Fruit fly (Drosophila melanogaster) whole organism, embryonic: Measurements from ENCODE around the gene CG7120.

Experiments
- ATbp ChIP-seq: fragments of 200-800 bp; sonication (Bioruptor generic); optimal IDR thresholded peaks from 2 replicates; lab custom pipeline; 2017; ENCODE audit warnings: missing biosample characterization, mild to moderate bottlenecking, missing genetic modification characterization, missing genetic modification reagents
- Abd-B ChIP-seq: fragments of 200-800 bp; sonication (Bioruptor generic); optimal IDR thresholded peaks from 2 replicates; lab custom pipeline; 2018; ENCODE audit warnings: missing biosample characterization, mild to moderate bottlenecking, missing genetic modification characterization, moderate library complexity
- Atf6 ChIP-seq: fragments of 200-800 bp; sonication (Bioruptor generic); IDR thresholded peaks from 2 replicates; pipeline ENCODE4 v1.3.6; 2022; ENCODE audit warnings: missing biosample characterization, missing genetic modification characterization
- B-H1 ChIP-seq: fragments of 200-800 bp; sonication (Bioruptor generic); IDR thresholded peaks from 3 replicates; pipeline ENCODE4 v1.3.6; 2022; ENCODE audit warnings: missing biosample characterization, missing genetic modification characterization
- BEAF-32 ChIP-seq: fragments of 200-800 bp; sonication (Bioruptor generic); optimal IDR thresholded peaks from 3 replicates; lab custom pipeline; 2017; ENCODE audit warnings: missing biosample characterization, missing genetic modification characterization, mild to moderate bottlenecking, moderate library complexity, missing genetic modification reagents
- Blimp-1 ChIP-seq: fragments of 200-800 bp; sonication (Bioruptor generic); optimal IDR thresholded peaks from 3 replicates; lab custom pipeline; 2018; ENCODE audit warnings: missing biosample characterization, missing genetic modification characterization, mild to moderate bottlenecking, moderate library complexity, missing genetic modification reagents
- CG12391 ChIP-seq: fragments of 200-800 bp; sonication (Bioruptor generic); optimal IDR thresholded peaks from 3 replicates; lab custom pipeline; 2018; ENCODE audit warnings: missing biosample characterization, mild to moderate bottlenecking, missing genetic modification characterization, moderate library complexity
- CG13775 ChIP-seq: fragments of 200-800 bp; sonication (Bioruptor generic); optimal IDR thresholded peaks from 3 replicates; lab custom pipeline; 2017; ENCODE audit warnings: missing biosample characterization, mild to moderate bottlenecking, missing genetic modification characterization
- CG14710 ChIP-seq: fragments of 200-800 bp; sonication (Bioruptor generic); optimal IDR thresholded peaks from 3 replicates; lab custom pipeline; 2019; ENCODE audit warnings: missing biosample characterization, mild to moderate bottlenecking, missing genetic modification characterization, moderate library complexity
- CG16863 ChIP-seq: fragments of 200-800 bp; sonication (Bioruptor generic); optimal IDR thresholded peaks from 3 replicates; lab custom pipeline; 2016; ENCODE audit warnings: missing biosample characterization, missing genetic modification characterization
- CG17385 ChIP-seq: fragments of 200-800 bp; sonication (Bioruptor generic); optimal IDR thresholded peaks from 3 replicates; lab custom pipeline; 2018; ENCODE audit warnings: missing biosample characterization, mild to moderate bottlenecking, missing genetic modification characterization
- CG17829 ChIP-seq: fragments of 200-800 bp; optimal IDR thresholded peaks from 2 replicates; lab custom pipeline; 2019; ENCODE audit warnings: missing biosample characterization, mild to moderate bottlenecking, missing genetic modification characterization, moderate library complexity
- CG18476 ChIP-seq: fragments of 200-800 bp; sonication (Bioruptor generic); optimal IDR thresholded peaks from 2 replicates; lab custom pipeline; 2016; ENCODE audit warnings: missing biosample characterization, mild to moderate bottlenecking, missing genetic modification characterization
- CG2712 ChIP-seq: fragments of 200-800 bp; optimal IDR thresholded peaks from 3 replicates; lab custom pipeline; 2019; ENCODE audit warnings: missing biosample characterization, mild to moderate bottlenecking, missing genetic modification characterization, moderate library complexity
- CG30403 ChIP-seq: fragments of 200-800 bp; sonication (Bioruptor generic); optimal IDR thresholded peaks from 3 replicates; lab custom pipeline; 2016; ENCODE audit warnings: missing biosample characterization, missing genetic modification characterization
- CG33557 ChIP-seq: fragments of 200-800 bp; sonication (Bioruptor generic); optimal IDR thresholded peaks from 2 replicates; lab custom pipeline; 2019; ENCODE audit warnings: missing biosample characterization, mild to moderate bottlenecking, missing genetic modification characterization, moderate library complexity
- CG6689 ChIP-seq: fragments of 200-800 bp; sonication (Bioruptor generic); IDR thresholded peaks from 2 replicates; pipeline ENCODE4 v1.3.6; 2022; ENCODE audit warnings: missing biosample characterization, missing genetic modification characterization
- CG8388 ChIP-seq: fragments of 200-800 bp; sonication (Bioruptor generic); optimal IDR thresholded peaks from 2 replicates; lab custom pipeline; 2019; ENCODE audit warnings: missing biosample characterization, mild to moderate bottlenecking, missing genetic modification characterization, moderate library complexity
- CG9437 ChIP-seq: fragments of 200-800 bp; sonication (Bioruptor generic); optimal IDR thresholded peaks from 2 replicates; lab custom pipeline; 2018; ENCODE audit warnings: missing biosample characterization, mild to moderate bottlenecking, missing genetic modification characterization
- CoRest ChIP-seq: fragments of 200-800 bp; sonication (Bioruptor generic); optimal IDR thresholded peaks from 3 replicates; lab custom pipeline; 2018; ENCODE audit warnings: missing biosample characterization, mild to moderate bottlenecking, missing genetic modification characterization, moderate library complexity
- D ChIP-seq, 2 experiments: fragments of 200-800 bp in 1 of 2; fragments of >200 bp in 1 of 2; sonication (Bioruptor generic) in 1 of 2; optimal IDR thresholded peaks; 2 replicates in 1 of 2; 3 replicates in 1 of 2; lab custom pipeline; 2017; ENCODE audit warnings: mild to moderate bottlenecking in 1 of 2, missing biosample characterization in 1 of 2, missing genetic modification characterization in 1 of 2, missing genetic modification reagents in 1 of 2
- HHEX ChIP-seq: fragments of 200-800 bp; sonication (Bioruptor generic); optimal IDR thresholded peaks from 3 replicates; lab custom pipeline; 2017; ENCODE audit warnings: missing biosample characterization, mild to moderate bottlenecking, missing genetic modification characterization, missing genetic modification reagents
- HLH4C ChIP-seq: fragments of 200-800 bp; sonication (Bioruptor generic); IDR thresholded peaks from 3 replicates; pipeline ENCODE4 v1.3.6; 2022; ENCODE audit warnings: missing biosample characterization, missing genetic modification characterization; ENCODE audit not compliant: partially characterized antibody
- Hr78 ChIP-seq, 2 experiments: fragments of 200-800 bp in 1 of 2; fragments of >200 bp in 1 of 2; sonication (Bioruptor generic) in 1 of 2; optimal IDR thresholded peaks; 2 replicates each; lab custom pipeline; 2017 to 2019; ENCODE audit warnings: missing biosample characterization in 2 of 2, missing genetic modification characterization in 2 of 2, mild to moderate bottlenecking in 1 of 2, moderate library complexity in 1 of 2
- PHDP ChIP-seq: fragments of 200-800 bp; sonication (Bioruptor generic); optimal IDR thresholded peaks from 3 replicates; lab custom pipeline; 2018; ENCODE audit warnings: missing biosample characterization, mild to moderate bottlenecking, missing genetic modification characterization, moderate library complexity
- Six4 ChIP-seq: fragments of 200-800 bp; sonication (Bioruptor generic); optimal IDR thresholded peaks from 2 replicates; lab custom pipeline; 2016; ENCODE audit warnings: missing biosample characterization, missing genetic modification characterization
- Ssrp ChIP-seq: fragments of 200-800 bp; sonication (Bioruptor generic); optimal IDR thresholded peaks from 2 replicates; lab custom pipeline; 2018; ENCODE audit warnings: missing biosample characterization, mild to moderate bottlenecking, missing genetic modification characterization, moderate library complexity
- az2 ChIP-seq: fragments of 200-800 bp; sonication (Bioruptor generic); optimal IDR thresholded peaks from 3 replicates; lab custom pipeline; 2016; ENCODE audit warnings: missing biosample characterization, missing genetic modification characterization
- bsh ChIP-seq, 2 experiments: fragments of 200-800 bp; sonication (Bioruptor generic); optimal IDR thresholded peaks; 2 replicates each; lab custom pipeline; 2017 to 2018; ENCODE audit warnings: mild to moderate bottlenecking in 2 of 2, missing biosample characterization in 2 of 2, missing genetic modification characterization in 2 of 2, moderate library complexity in 1 of 2
- corto ChIP-seq: fragments of 200-800 bp; sonication (Bioruptor generic); optimal IDR thresholded peaks from 2 replicates; lab custom pipeline; 2016; ENCODE audit warnings: missing biosample characterization, mild to moderate bottlenecking, missing genetic modification characterization, moderate library complexity
- croc ChIP-seq: fragments of 200-800 bp; sonication (Bioruptor generic); conservative IDR thresholded peaks from 3 replicates; pipeline ENCODE4 v1.3.6; 2022; ENCODE audit warnings: missing biosample characterization, missing genetic modification characterization
- disco-r ChIP-seq: fragments of 200-800 bp; sonication (Bioruptor generic); optimal IDR thresholded peaks from 2 replicates; lab custom pipeline; 2016; ENCODE audit warnings: missing biosample characterization, missing genetic modification characterization
- esg ChIP-seq: fragments of 200-800 bp; sonication (Bioruptor generic); conservative IDR thresholded peaks from 2 replicates; pipeline ENCODE4 v1.3.6; 2022; ENCODE audit warnings: missing biosample characterization, missing genetic modification characterization
- gem ChIP-seq: fragments of 200-800 bp; sonication (Bioruptor generic); optimal IDR thresholded peaks from 2 replicates; lab custom pipeline; 2019; ENCODE audit warnings: missing biosample characterization, mild to moderate bottlenecking, missing genetic modification characterization, moderate library complexity
- inv ChIP-seq: fragments of 200-800 bp; sonication (Bioruptor generic); IDR thresholded peaks from 2 replicates; pipeline ENCODE4 v1.3.6; 2022; ENCODE audit warnings: missing biosample characterization, missing genetic modification characterization; ENCODE audit not compliant: partially characterized antibody
- lilli ChIP-seq: fragments of 200-800 bp; sonication (Bioruptor generic); optimal IDR thresholded peaks from 3 replicates; lab custom pipeline; 2016; ENCODE audit warnings: missing biosample characterization, missing genetic modification characterization
- lola ChIP-seq, 3 experiments: fragments of >200 bp in 2 of 3; fragments of 200-800 bp in 1 of 3; sonication (Bioruptor generic) in 1 of 3; optimal IDR thresholded peaks; 2 replicates each; lab custom pipeline; 2017 to 2019; ENCODE audit warnings: missing biosample characterization in 3 of 3, missing genetic modification characterization in 3 of 3, mild to moderate bottlenecking in 1 of 3, moderate library complexity in 1 of 3
- luna ChIP-seq: fragments of 200-800 bp; sonication (Bioruptor generic); optimal IDR thresholded peaks from 2 replicates; lab custom pipeline; 2016; ENCODE audit warnings: missing biosample characterization, missing genetic modification characterization
- pfk ChIP-seq: fragments of 200-800 bp; sonication (Bioruptor generic); optimal IDR thresholded peaks from 2 replicates; lab custom pipeline; 2018; ENCODE audit warnings: missing biosample characterization, mild to moderate bottlenecking, missing genetic modification characterization, moderate library complexity
- phol ChIP-seq: fragments of 200-800 bp; sonication (Bioruptor generic); optimal IDR thresholded peaks from 3 replicates; lab custom pipeline; 2018; ENCODE audit warnings: missing biosample characterization, mild to moderate bottlenecking, missing genetic modification characterization, moderate library complexity
- pum ChIP-seq: fragments of 200-800 bp; sonication (Bioruptor generic); optimal IDR thresholded peaks from 2 replicates; lab custom pipeline; 2016; ENCODE audit warnings: missing biosample characterization, missing genetic modification characterization
- ranshi ChIP-seq: fragments of 200-800 bp; sonication (Bioruptor generic); IDR thresholded peaks from 2 replicates; pipeline ENCODE4 v1.3.6; 2022; ENCODE audit warnings: missing biosample characterization, missing genetic modification characterization
- sens ChIP-seq: fragments of 200-800 bp; sonication (Bioruptor generic); peaks from one replicate; lab custom pipeline; 2016; ENCODE audit warnings: missing biosample characterization, missing genetic modification characterization
- tio ChIP-seq: fragments of 200-800 bp; sonication (Bioruptor generic); optimal IDR thresholded peaks from 2 replicates; lab custom pipeline; 2017; ENCODE audit warnings: missing biosample characterization, missing genetic modification characterization, inconsistent platforms
- vfl ChIP-seq: fragments of 200-800 bp; sonication (Bioruptor generic); optimal IDR thresholded peaks from 2 replicates; lab custom pipeline; 2016; ENCODE audit warnings: missing biosample characterization, missing genetic modification characterization

Gene CG7120

dm6 chr3L:8423156-8423555, 27.4 kb downstream of the CG7120 start (continued):
- TF ChIP-seq esg (GFP tag; lab: Robert Waterston, UW): no peak
- TF ChIP-seq tio (GFP tag; lab: Kevin White, UChicago): peak; percentile 15
- TF ChIP-seq CG12391 (tag; lab: Kevin White, UChicago): peak; percentile 35
- TF ChIP-seq gem (tag; lab: Kevin White, UChicago): peak; percentile 50
- peak; percentile 20 for TF ChIP-seq CG2712 (tag; lab: Kevin White, UChicago)
- no peak for TF ChIP-seq CG33557 (GFP tag; lab: Kevin White, UChicago)
- TF ChIP-seq HLH4C: no peak
- TF ChIP-seq pfk (GFP tag; lab: Kevin White, UChicago): no peak
- TF ChIP-seq ranshi (GFP tag; lab: Robert Waterston, UW): no peak
- no peak for TF ChIP-seq corto
- no peak for TF ChIP-seq CG13775 (GFP tag; lab: Kevin White, UChicago)
- TF ChIP-seq vfl: no peak
- TF ChIP-seq CG18476 (GFP tag; lab: Kevin White, UChicago): no peak
- TF ChIP-seq Six4 (GFP tag; lab: Kevin White, UChicago): peak; percentile 26
- TF ChIP-seq CG17829 (tag; lab: Kevin White, UChicago): no peak
- TF ChIP-seq bsh (GFP tag; optimal IDR thresholded peaks at IDR 0.05; lab: Kevin White, UChicago): peak in 1 of 2 experiments; percentile 12
- no peak for TF ChIP-seq pum
- no peak for TF ChIP-seq HHEX (GFP tag; lab: Kevin White, UChicago)
- TF ChIP-seq Blimp-1 (GFP tag; lab: Kevin White, UChicago): peak; percentile 13
- no peak for TF ChIP-seq Abd-B (GFP tag; lab: Kevin White, UChicago)
- TF ChIP-seq lilli (GFP tag; lab: Kevin White, UChicago): no peak
- no peak for TF ChIP-seq croc (GFP tag; lab: Robert Waterston, UW)
- TF ChIP-seq D (optimal IDR thresholded peaks at IDR 0.05; lab: Kevin White, UChicago): no peak
- TF ChIP-seq D (GFP tag; optimal IDR thresholded peaks at IDR 0.05; lab: Kevin White, UChicago): peak; percentile 24
- no peak for TF ChIP-seq CG16863 (GFP tag; lab: Kevin White, UChicago)
- peak; percentile 31 for TF ChIP-seq az2 (GFP tag; lab: Kevin White, UChicago)
- TF ChIP-seq luna (GFP tag; lab: Kevin White, UChicago): no peak
- no peak for TF ChIP-seq inv (GFP tag; lab: Robert Waterston, UW)
- peak in 1 of 3 experiments; percentile 38 for TF ChIP-seq lola (GFP tag; optimal IDR thresholded peaks at IDR 0.05; lab: Kevin White, UChicago)
- no peak for TF ChIP-seq Atf6 (GFP tag; lab: Robert Waterston, UW)
- TF ChIP-seq BEAF-32 (GFP tag; lab: Kevin White, UChicago): no peak
- TF ChIP-seq CG30403 (GFP tag; lab: Kevin White, UChicago): peak; percentile 13
- no peak for TF ChIP-seq disco-r (GFP tag; lab: Kevin White, UChicago)
- TF ChIP-seq CG8388 (GFP tag; lab: Kevin White, UChicago): peak; percentile 6
- TF ChIP-seq Ssrp (tag; lab: Kevin White, UChicago): peak; percentile 25
- peak; percentile 7 for TF ChIP-seq CG17385 (GFP tag; lab: Kevin White, UChicago)
- TF ChIP-seq CG14710 (tag; lab: Kevin White, UChicago): peak; percentile 33
- TF ChIP-seq CG9437 (GFP tag; lab: Kevin White, UChicago): peak; percentile 51
- peak; percentile 63 for TF ChIP-seq sens
- TF ChIP-seq phol: peak; percentile 49
- TF ChIP-seq CG6689: 0 out of 2 replicates have a peak, but pooled peaks have one; percentile 24
- TF ChIP-seq ATbp: peak; percentile 14
- peak; percentile 1 for TF ChIP-seq PHDP (tag; lab: Kevin White, UChicago)
- no peak for TF ChIP-seq B-H1 (GFP tag; lab: Robert Waterston, UW)
- TF ChIP-seq Hr78 (GFP tag; optimal IDR thresholded peaks at IDR 0.05; lab: Kevin White, UChicago): peak in 1 of 2 experiments; percentile 17
- peak; percentile 21 for TF ChIP-seq CoRest (tag; lab: Kevin White, UChicago)
